Worm (Caenorhabditis elegans) whole organism, midembryonic: ENCODE results near the gene lgc-9.

Source experiments
- T22C8.4 ChIP-seq: fragments of 200-800 bp; sonication (Bioruptor generic); IDR thresholded peaks from 2 replicates; pipeline ENCODE4 v1.3.6; 2022; ENCODE audit warnings: missing genetic modification characterization, missing compliant biosample characterization
- cog-1 ChIP-seq: sonication (generic microtip); optimal IDR thresholded peaks from 2 replicates; lab custom pipeline; 2016; ENCODE audit warnings: missing genetic modification characterization, missing compliant biosample characterization
- flt-1 ChIP-seq: fragments of 200-800 bp; sonication (Bioruptor generic); IDR thresholded peaks from 2 replicates; pipeline ENCODE4 v1.3.6; 2022; ENCODE audit warnings: missing genetic modification characterization, missing compliant biosample characterization
- klf-2 ChIP-seq: fragments of 200-800 bp; sonication (Bioruptor generic); conservative IDR thresholded peaks from 2 replicates; pipeline ENCODE4 v1.3.6; 2022; ENCODE audit warnings: missing genetic modification reagents, missing genetic modification characterization, missing compliant biosample characterization
- med-1 ChIP-seq: sonication (generic microtip); optimal IDR thresholded peaks from 2 replicates; lab custom pipeline; 2017; ENCODE audit warnings: missing genetic modification characterization, mild to moderate bottlenecking, missing compliant biosample characterization, antibody characterized with exemption, missing genetic modification reagents; ENCODE audit not compliant: insufficient read depth
- ref-1 ChIP-seq: fragments of 200-800 bp; sonication (Bioruptor generic); conservative IDR thresholded peaks from 2 replicates; pipeline ENCODE4 v1.3.6; 2022; ENCODE audit warnings: missing genetic modification reagents, missing genetic modification characterization, missing compliant biosample characterization
- tab-1 ChIP-seq: fragments of 200-800 bp; sonication (Bioruptor generic); IDR thresholded peaks from 2 replicates; pipeline ENCODE4 v1.3.6; 2022; ENCODE audit warnings: missing genetic modification characterization, missing compliant biosample characterization
- ztf-23 ChIP-seq: fragments of 200-800 bp; sonication (Bioruptor generic); IDR thresholded peaks from 2 replicates; pipeline ENCODE4 v1.3.6; 2022; ENCODE audit warnings: missing genetic modification reagents, missing genetic modification characterization, missing compliant biosample characterization
- ztf-29 ChIP-seq: fragments of 200-800 bp; sonication (Bioruptor generic); IDR thresholded peaks from 2 replicates; pipeline ENCODE4 v1.3.6; 2022; ENCODE audit warnings: missing genetic modification reagents, missing genetic modification characterization, missing compliant biosample characterization

DNA sequence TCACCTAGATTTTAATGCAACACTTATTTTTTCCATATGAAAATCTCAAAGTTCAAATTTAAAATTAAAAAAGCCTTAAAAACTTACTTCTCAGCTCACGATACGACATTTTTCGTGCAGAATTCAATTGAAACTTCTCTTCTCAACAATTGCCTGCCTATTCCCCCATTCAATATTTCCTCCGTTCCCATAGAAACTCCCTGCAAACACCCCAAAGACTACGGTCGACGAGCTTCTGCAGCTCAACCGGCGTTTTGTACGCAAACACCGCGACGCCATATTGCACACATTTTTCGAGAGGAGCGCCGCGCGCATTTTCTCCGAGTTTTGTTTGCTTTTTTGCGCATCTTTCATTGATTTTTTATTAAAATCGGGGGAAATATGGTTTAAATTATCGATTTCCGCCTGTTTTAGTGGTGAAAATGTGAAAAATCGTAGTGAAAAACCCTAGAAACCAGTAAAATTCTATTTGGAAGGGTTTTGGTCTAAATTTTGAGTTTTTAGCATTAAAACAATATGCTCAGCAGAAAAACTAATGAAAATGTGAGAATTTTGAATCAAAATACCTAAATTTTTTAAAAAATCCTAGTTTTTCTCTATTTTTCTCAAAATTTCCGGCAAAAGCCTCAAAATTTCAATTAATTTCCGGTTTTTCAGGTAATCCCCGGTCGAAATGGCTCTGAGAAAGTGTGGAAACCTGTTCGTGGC is 16.3 kb upstream of the lgc-9 start, which contains the start of the genes dyf-3 and pdhb-1:
- TF ChIP-seq T22C8.4 (no peak), med-1 (GFP tag; lab: Kevin White, UChicago) (no peak), flt-1 (no peak), klf-2 (GFP tag; lab: Robert Waterston, UW) (no peak), cog-1 (tag; lab: Kevin White, UChicago) (no peak), ztf-23 (GFP tag; lab: Robert Waterston, UW) (no peak), ztf-29 (peak; percentile 84), ref-1 (GFP tag; lab: Robert Waterston, UW) (no peak), tab-1 (0 out of 2 replicates have a peak, but pooled peaks have one; percentile 41)
